Worm (Caenorhabditis elegans): ENCODE results near the gene Y54G2A.73.
A peak's percentile ranks its signal among the peaks of the same experiment; 100 is the strongest.

Y54G2A.73 gene

ce11 chrIV:3050054-3050990 lies 41.6 kb upstream of the Y54G2A.73 start, which contains the start of gene eel-1 (continued):
- peak; percentile 62 for TF ChIP-seq xnd-1 (tag; optimal IDR thresholded peaks at IDR 0.05)
- peak; percentile 99 for TF ChIP-seq Y53G8AR.9 (GFP tag; conservative IDR thresholded peaks at IDR 0.05)
- peak; percentile 95 for TF ChIP-seq Y53F4B.3 (GFP tag; IDR thresholded peaks at IDR 0.05)
- peak; percentile 53 for TF ChIP-seq hrde-1 (tag; optimal IDR thresholded peaks at IDR 0.05; ENCODE audit: borderline replicate concordance)
- TF ChIP-seq lin-35 (GFP tag; optimal IDR thresholded peaks at IDR 0.05): peak in 2 of 3 experiments; percentile 84 to 95
- TF ChIP-seq cebp-2 (GFP tag; IDR thresholded peaks at IDR 0.05): peak; percentile 95
- peak; percentile 58 for TF ChIP-seq F23B12.7 (tag; optimal IDR thresholded peaks at IDR 0.05; ENCODE audit: insufficient read depth)
- peak; percentile 59 for TF ChIP-seq snpc-1.3 (tag; optimal IDR thresholded peaks at IDR 0.05; ENCODE audit: insufficient read depth)
- TF ChIP-seq nhr-90 (tag; optimal IDR thresholded peaks at IDR 0.05): peak; percentile 72
- peak; percentile 72; the same call in 1 of the 2 replicates for TF ChIP-seq F39B2.1 (GFP tag; IDR thresholded peaks at IDR 0.05)
- TF ChIP-seq nhr-80 (tag; optimal IDR thresholded peaks at IDR 0.05): peak; percentile 88
- peak; percentile 92 for TF ChIP-seq hsf-1 (GFP tag; IDR thresholded peaks at IDR 0.05)
- TF ChIP-seq tlf-1 (GFP tag; optimal IDR thresholded peaks at IDR 0.05): peak; percentile 94
- TF ChIP-seq mxl-1 (tag; optimal IDR thresholded peaks at IDR 0.05): peak; percentile 26
- TF ChIP-seq sptf-2 (GFP tag; optimal IDR thresholded peaks at IDR 0.05): peak; percentile 35
- peak; percentile 92 for TF ChIP-seq ceh-40 (GFP tag; IDR thresholded peaks at IDR 0.05)
- peak; percentile 95 for TF ChIP-seq lin-40 (tag; optimal IDR thresholded peaks at IDR 0.05)
- peak; percentile 90 for TF ChIP-seq cebp-1 (GFP tag; IDR thresholded peaks at IDR 0.05)
- TF ChIP-seq cebp-1 (tag; optimal IDR thresholded peaks at IDR 0.05): peak; percentile 91
- peak; percentile 55 for TF ChIP-seq mel-28 (tag; optimal IDR thresholded peaks at IDR 0.05; ENCODE audit: borderline replicate concordance)

ce11 chrIV:3046889-3047288 lies 38.2 kb upstream of the Y54G2A.73 start:
- no peak for TF ChIP-seq bed-2 (GFP tag; IDR thresholded peaks at IDR 0.05)
- TF ChIP-seq repo-1 (tag; optimal IDR thresholded peaks at IDR 0.05): peak; percentile 20
- peak; percentile 56 for TF ChIP-seq zfh-2 (GFP tag; conservative IDR thresholded peaks at IDR 0.05)
- TF ChIP-seq F57A8.1 (GFP tag; optimal IDR thresholded peaks at IDR 0.05): no peak
- no peak for TF ChIP-seq F49E8.2 (tag; optimal IDR thresholded peaks at IDR 0.05; ENCODE audit: insufficient read depth)
- no peak for TF ChIP-seq nhr-179 (tag; optimal IDR thresholded peaks at IDR 0.05)
- no peak for TF ChIP-seq ztf-6 (GFP tag; IDR thresholded peaks at IDR 0.05)

ce11 chrIV:3046009-3046408 lies 37.3 kb upstream of the Y54G2A.73 start:
- TF ChIP-seq bed-1 (GFP tag; IDR thresholded peaks at IDR 0.05): no peak
- no peak for TF ChIP-seq cebp-1 (GFP tag; IDR thresholded peaks at IDR 0.05)
- TF ChIP-seq cebp-1 (tag; optimal IDR thresholded peaks at IDR 0.05): no peak
- no peak for TF ChIP-seq F57C9.4 (tag; optimal IDR thresholded peaks at IDR 0.05)
- TF ChIP-seq F39B2.1 (GFP tag; IDR thresholded peaks at IDR 0.05): no peak
- no peak for TF ChIP-seq T07F8.4 (tag; optimal IDR thresholded peaks at IDR 0.05)
- TF ChIP-seq attf-6 (GFP tag; IDR thresholded peaks at IDR 0.05): 0 out of 2 replicates have a peak, but pooled peaks have one; percentile 24
- TF ChIP-seq ztf-25 (GFP tag; IDR thresholded peaks at IDR 0.05): no peak
- TF ChIP-seq egrh-3 (GFP tag; IDR thresholded peaks at IDR 0.05): 0 out of 2 replicates have a peak, but pooled peaks have one; percentile 11
- TF ChIP-seq lin-40 (tag; optimal IDR thresholded peaks at IDR 0.05): no peak
- no peak for TF ChIP-seq nfyb-1 (GFP tag; IDR thresholded peaks at IDR 0.05)
- no peak for TF ChIP-seq attf-3 (GFP tag; conservative IDR thresholded peaks at IDR 0.05)
- no peak for TF ChIP-seq rec-8 (tag; optimal IDR thresholded peaks at IDR 0.05)
- no peak for TF ChIP-seq hlh-26 (GFP tag; conservative IDR thresholded peaks at IDR 0.05)
- no peak for TF ChIP-seq tbp1 (GFP tag; optimal IDR thresholded peaks at IDR 0.05)
- peak; percentile 66; the same call in 1 of the 2 replicates for TF ChIP-seq zfh-2 (GFP tag; conservative IDR thresholded peaks at IDR 0.05)
- TF ChIP-seq repo-1 (tag; optimal IDR thresholded peaks at IDR 0.05): peak; percentile 20
